Fruit fly (Drosophila melanogaster): ENCODE data around the gene CG5466.

Gene CG5466

DNA sequence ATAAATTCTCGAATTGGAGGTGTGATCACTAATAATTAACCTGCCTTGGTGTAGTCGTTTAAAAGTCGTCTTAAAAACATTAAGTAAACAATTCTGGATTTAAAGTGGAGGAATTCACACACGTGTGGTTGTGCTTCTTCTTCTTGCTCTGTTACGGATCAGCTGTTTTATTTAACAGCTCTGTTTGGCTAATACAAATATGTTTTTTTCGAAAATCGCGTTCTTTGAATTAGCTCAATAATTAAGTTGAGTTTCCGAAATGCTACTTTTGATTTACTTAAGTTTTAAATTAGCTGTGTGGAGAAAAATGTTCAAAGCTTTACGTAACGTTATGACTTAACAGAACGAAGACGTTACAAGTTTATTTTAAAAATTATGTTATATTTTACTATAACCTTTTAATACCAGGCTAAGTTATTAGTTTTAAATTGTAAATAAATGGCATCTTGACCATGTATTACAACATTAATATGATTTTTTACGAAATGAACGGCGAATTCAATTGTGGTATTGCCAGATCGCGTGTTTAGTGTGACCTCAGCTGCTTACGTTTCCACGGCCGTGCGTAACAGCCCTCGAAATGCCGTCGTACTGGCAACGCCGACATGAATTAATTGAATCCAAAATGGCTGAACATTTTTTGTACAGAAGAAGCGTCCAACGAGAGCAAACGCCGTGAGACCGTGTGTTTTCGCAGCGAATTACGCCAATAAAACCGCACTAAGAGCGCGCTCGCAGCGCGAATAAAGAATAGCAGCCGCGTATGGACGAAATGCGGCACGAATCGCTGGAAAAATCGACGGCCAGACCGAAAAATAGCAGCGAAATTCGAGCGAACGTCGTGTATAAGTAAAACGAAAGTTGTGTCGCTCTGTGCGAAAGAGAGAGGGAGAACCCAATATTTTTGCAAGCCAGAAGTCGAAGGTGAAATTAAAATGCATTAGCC lies 24.9 kb upstream of the CG5466 start, which contains the start of the genes Pus1 and bon (continued):
- TF ChIP-seq prd (optimal IDR thresholded peaks at IDR 0.05) (no peak), prd (GFP tag; IDR thresholded peaks at IDR 0.05) (peak; percentile 12; the same call in 1 of the 3 replicates), CG12769 (tag; optimal IDR thresholded peaks at IDR 0.05) (no peak), Sry-δ (GFP tag; optimal IDR thresholded peaks at IDR 0.05) (peak; percentile 39), BEAF-32 (GFP tag; optimal IDR thresholded peaks at IDR 0.05) (peak; percentile 52), Med (GFP tag) (peak; percentile 87), amos (GFP tag; IDR thresholded peaks at IDR 0.05; ENCODE audit: partially characterized antibody) (peak; percentile 32; the same call in 1 of the 2 replicates), Asciz (GFP tag; optimal IDR thresholded peaks at IDR 0.05) (no peak), Lhr (GFP tag; optimal IDR thresholded peaks at IDR 0.05) (peak; percentile 51), CG18599 (GFP tag; optimal IDR thresholded peaks at IDR 0.05) (no peak), chinmo (GFP tag; IDR thresholded peaks at IDR 0.05; ENCODE audit: partially characterized antibody) (no peak), CG18476 (GFP tag; optimal IDR thresholded peaks at IDR 0.05) (no peak), CG4328 (GFP tag; optimal IDR thresholded peaks at IDR 0.05) (no peak), CG9215 (GFP tag; IDR thresholded peaks at IDR 0.05) (no peak), C15 (GFP tag; IDR thresholded peaks at IDR 0.05) (no peak), wor (GFP tag; IDR thresholded peaks at IDR 0.05) (no peak), CG17912 (GFP tag; optimal IDR thresholded peaks at IDR 0.05) (peak; percentile 28), fd64A (GFP tag; optimal IDR thresholded peaks at IDR 0.05) (no peak), lilli (GFP tag; optimal IDR thresholded peaks at IDR 0.05) (peak; percentile 60), CG15011 (GFP tag; optimal IDR thresholded peaks at IDR 0.05) (no peak), CG32532 (GFP tag; IDR thresholded peaks at IDR 0.05) (peak; percentile 37; the same call in 1 of the 2 replicates), gcm (GFP tag; optimal IDR thresholded peaks at IDR 0.05) (peak; percentile 30), bsh (GFP tag; optimal IDR thresholded peaks at IDR 0.05) (peak; percentile 2 to 7), sens (GFP tag) (peak; percentile 89), CG15269 (tag; optimal IDR thresholded peaks at IDR 0.05) (peak; percentile 5), Blimp-1 (GFP tag; optimal IDR thresholded peaks at IDR 0.05) (peak; percentile 51), sqz (GFP tag; optimal IDR thresholded peaks at IDR 0.05) (peak; percentile 76), org-1 (GFP tag; optimal IDR thresholded peaks at IDR 0.05) (no peak), ci (GFP tag; IDR thresholded peaks at IDR 0.05) (peak; percentile 20; the same call in 1 of the 3 replicates), onecut (GFP tag; IDR thresholded peaks at IDR 0.05) (no peak), stwl (tag; optimal IDR thresholded peaks at IDR 0.05) (peak; percentile 79), crp (GFP tag; optimal IDR thresholded peaks at IDR 0.05) (peak; percentile 18 to 86), CG1832 (GFP tag; optimal IDR thresholded peaks at IDR 0.05) (peak; percentile 53), CG1792 (GFP tag; optimal IDR thresholded peaks at IDR 0.05) (peak; percentile 34), unpg (GFP tag; optimal IDR thresholded peaks at IDR 0.05) (no peak), tgo (GFP tag; IDR thresholded peaks at IDR 0.05) (no peak), Nf-YA (GFP tag; IDR thresholded peaks at IDR 0.05) (0 out of 2 replicates have a peak, but pooled peaks have one; percentile 8), zfh1 (GFP tag; IDR thresholded peaks at IDR 0.05) (peak; percentile 37; the same call in 1 of the 3 replicates), bbx (GFP tag; IDR thresholded peaks at IDR 0.05; ENCODE audit: partially characterized antibody) (peak; percentile 23; the same call in 1 of the 2 replicates), CHES-1-like (GFP tag; optimal IDR thresholded peaks at IDR 0.05) (peak; percentile 64), CG17829 (tag; optimal IDR thresholded peaks at IDR 0.05) (peak; percentile 8), CG13624 (GFP tag; optimal IDR thresholded peaks at IDR 0.05) (peak; percentile 8), kni (GFP tag; optimal IDR thresholded peaks at IDR 0.05) (peak; percentile 30), ara (GFP tag; IDR thresholded peaks at IDR 0.05) (no peak), dpn (GFP tag; optimal IDR thresholded peaks at IDR 0.05) (peak; percentile 5 to 34), sr (GFP tag; IDR thresholded peaks at IDR 0.05) (no peak), eve (GFP tag; optimal IDR thresholded peaks at IDR 0.05) (no peak)
